Worm (Caenorhabditis elegans) whole organism, young adult: ENCODE measurements around the gene rin-1.

Source experiments
- B0336.3 ChIP-seq: fragments of 200-800 bp; sonication (Bioruptor generic); IDR thresholded peaks from 2 replicates; pipeline ENCODE4 v1.3.6; 2022; ENCODE audit warnings: missing genetic modification characterization, missing compliant biosample characterization
- F37B4.10 ChIP-seq: fragments of 200-800 bp; sonication (Bioruptor generic); IDR thresholded peaks from 2 replicates; pipeline ENCODE4 v1.3.6; 2022; ENCODE audit warnings: missing genetic modification characterization, missing compliant biosample characterization
- F39B2.1 ChIP-seq: fragments of 200-800 bp; sonication (Bioruptor generic); IDR thresholded peaks from 2 replicates; pipeline ENCODE4 v1.3.6; 2022; ENCODE audit warnings: missing genetic modification reagents, missing genetic modification characterization, missing compliant biosample characterization
- Y53G8AR.9 ChIP-seq: fragments of 200-800 bp; sonication (Bioruptor generic); conservative IDR thresholded peaks from 2 replicates; pipeline ENCODE4 v1.3.6; 2022; ENCODE audit warnings: missing genetic modification reagents, missing genetic modification characterization, missing compliant biosample characterization
- Y56A3A.18 ChIP-seq: fragments of 200-800 bp; sonication (Bioruptor generic); IDR thresholded peaks from 2 replicates; pipeline ENCODE4 v1.3.6; 2022; ENCODE audit warnings: missing genetic modification reagents, missing genetic modification characterization, missing compliant biosample characterization
- Y67H2A.10 ChIP-seq: fragments of 200-800 bp; sonication (Bioruptor generic); conservative IDR thresholded peaks from 2 replicates; pipeline ENCODE4 v1.3.6; 2022; ENCODE audit warnings: missing genetic modification reagents, missing genetic modification characterization, missing compliant biosample characterization
- Y79H2A.3 ChIP-seq: fragments of 200-800 bp; sonication (Bioruptor generic); conservative IDR thresholded peaks from 2 replicates; pipeline ENCODE4 v1.3.6; 2022; ENCODE audit warnings: missing genetic modification reagents, missing genetic modification characterization, missing compliant biosample characterization
- ZK185.1 ChIP-seq: sonication (generic microtip); optimal IDR thresholded peaks from 2 replicates; lab custom pipeline; 2016; ENCODE audit warnings: mild to moderate bottlenecking, missing genetic modification characterization, missing compliant biosample characterization; ENCODE audit not compliant: poor library complexity, severe bottlenecking
- ama-1 ChIP-seq, 3 experiments: fragments of 150-350 bp in 1 of 3; sonication (generic microtip) in 2 of 3; optimal IDR thresholded peaks; 2 replicates each; lab custom pipeline; 2014 to 2018; ENCODE audit warnings: missing biosample characterization in 2 of 3, missing genetic modification characterization in 2 of 3, missing genetic modification reagents in 2 of 3
- atf-7 ChIP-seq: sonication (generic microtip); optimal IDR thresholded peaks from 2 replicates; lab custom pipeline; 2017; ENCODE audit warnings: mild to moderate bottlenecking, missing genetic modification characterization, missing compliant biosample characterization
- attf-5 ChIP-seq: fragments of 200-800 bp; sonication (Bioruptor generic); optimal IDR thresholded peaks from 2 replicates; lab custom pipeline; 2018; ENCODE audit warnings: mild to moderate bottlenecking, missing genetic modification characterization, missing compliant biosample characterization
- cebp-1 ChIP-seq, 2 experiments: fragments of 200-800 bp in 1 of 2; sonication (Bioruptor generic) in 1 of 2; sonication (generic microtip) in 1 of 2; IDR thresholded peaks in 1 of 2; optimal IDR thresholded peaks in 1 of 2; 2 replicates each; pipeline versions ENCODE4 v1.3.6 to Lab custom; 2017 to 2022; ENCODE audit warnings: missing compliant biosample characterization in 2 of 2, missing genetic modification characterization in 2 of 2, mild to moderate bottlenecking in 1 of 2, missing genetic modification reagents in 1 of 2, moderate library complexity in 1 of 2
- chd-7 ChIP-seq: sonication (generic microtip); optimal IDR thresholded peaks from 2 replicates; lab custom pipeline; 2016; ENCODE audit warnings: mild to moderate bottlenecking, missing genetic modification characterization, moderate library complexity, missing compliant biosample characterization
- dox-1 ChIP-seq: fragments of 200-800 bp; sonication (Bioruptor generic); IDR thresholded peaks from 2 replicates; pipeline ENCODE4 v1.3.6; 2022; ENCODE audit warnings: missing genetic modification reagents, missing genetic modification characterization, missing compliant biosample characterization
- egrh-3 ChIP-seq: fragments of 200-800 bp; sonication (Bioruptor generic); IDR thresholded peaks from 2 replicates; pipeline ENCODE4 v1.3.6; 2022; ENCODE audit warnings: missing genetic modification reagents, missing genetic modification characterization, missing compliant biosample characterization
- ekl-4 ChIP-seq: fragments of 200-800 bp; sonication (Bioruptor generic); IDR thresholded peaks from 2 replicates; pipeline ENCODE4 v1.3.6; 2022; ENCODE audit warnings: missing genetic modification reagents, missing genetic modification characterization, missing compliant biosample characterization
- ets-4 ChIP-seq: fragments of 200-800 bp; sonication (Bioruptor generic); optimal IDR thresholded peaks from 2 replicates; lab custom pipeline; 2018; ENCODE audit warnings: mild to moderate bottlenecking, missing genetic modification characterization, missing compliant biosample characterization
- hlh-26 ChIP-seq: fragments of 200-800 bp; sonication (Bioruptor generic); conservative IDR thresholded peaks from 2 replicates; pipeline ENCODE4 v1.3.6; 2022; ENCODE audit warnings: missing genetic modification reagents, missing genetic modification characterization, missing compliant biosample characterization
- hmg-1.2 ChIP-seq: fragments of 200-800 bp; sonication (Bioruptor generic); IDR thresholded peaks from 2 replicates; pipeline ENCODE4 v1.3.6; 2022; ENCODE audit warnings: missing genetic modification reagents, missing genetic modification characterization, missing compliant biosample characterization
- hsf-1 ChIP-seq: fragments of 200-800 bp; sonication (Bioruptor generic); IDR thresholded peaks from 2 replicates; pipeline ENCODE4 v1.3.6; 2022; ENCODE audit warnings: missing genetic modification reagents, missing genetic modification characterization, missing compliant biosample characterization
- let-526 ChIP-seq: fragments of 200-800 bp; sonication (Bioruptor generic); IDR thresholded peaks from 2 replicates; pipeline ENCODE4 v1.3.6; 2022; ENCODE audit warnings: missing genetic modification reagents, missing genetic modification characterization, missing compliant biosample characterization
- let-607 ChIP-seq, 2 experiments: fragments of 200-800 bp in 1 of 2; sonication (Bioruptor generic) in 1 of 2; sonication (generic microtip) in 1 of 2; optimal IDR thresholded peaks; 2 replicates each; lab custom pipeline; 2016 to 2018; ENCODE audit warnings: mild to moderate bottlenecking in 2 of 2, missing compliant biosample characterization in 2 of 2, missing genetic modification characterization in 2 of 2, moderate library complexity in 2 of 2, missing genotype in 1 of 2
- lin-54 ChIP-seq: fragments of 200-800 bp; sonication (Bioruptor generic); optimal IDR thresholded peaks from 2 replicates; lab custom pipeline; 2018; ENCODE audit warnings: mild to moderate bottlenecking, missing genetic modification characterization, missing compliant biosample characterization
- mcd-1 ChIP-seq: fragments of 200-800 bp; sonication (Bioruptor generic); IDR thresholded peaks from 2 replicates; pipeline ENCODE4 v1.3.6; 2022; ENCODE audit warnings: missing genetic modification reagents, missing genetic modification characterization, missing compliant biosample characterization
- nfyb-1 ChIP-seq: fragments of 200-800 bp; sonication (Bioruptor generic); IDR thresholded peaks from 2 replicates; pipeline ENCODE4 v1.3.6; 2022; ENCODE audit warnings: missing genetic modification reagents, missing genetic modification characterization, missing compliant biosample characterization
- nhr-27 ChIP-seq: fragments of 200-800 bp; sonication (Bioruptor generic); optimal IDR thresholded peaks from 2 replicates; lab custom pipeline; 2018; ENCODE audit warnings: mild to moderate bottlenecking, missing genetic modification characterization, moderate library complexity, missing compliant biosample characterization
- nhr-80 ChIP-seq: sonication (generic microtip); optimal IDR thresholded peaks from 2 replicates; lab custom pipeline; 2016; ENCODE audit warnings: missing genetic modification characterization, missing compliant biosample characterization
- nhr-90 ChIP-seq: sonication (generic microtip); optimal IDR thresholded peaks from 2 replicates; lab custom pipeline; 2016; ENCODE audit warnings: missing genotype, mild to moderate bottlenecking, missing genetic modification characterization, missing compliant biosample characterization
- pha-4 ChIP-seq: fragments of 150-350 bp; sonication (generic microtip); optimal IDR thresholded peaks from 2 replicates; lab custom pipeline; 2014; ENCODE audit warnings: missing biosample characterization, missing genetic modification reagents, missing genetic modification characterization
- repo-1 ChIP-seq: sonication (generic microtip); optimal IDR thresholded peaks from 2 replicates; lab custom pipeline; 2017; ENCODE audit warnings: mild to moderate bottlenecking, missing genetic modification characterization, missing compliant biosample characterization
- sea-2 ChIP-seq: fragments of 200-800 bp; sonication (Bioruptor generic); IDR thresholded peaks from 2 replicates; pipeline ENCODE4 v1.3.6; 2022; ENCODE audit warnings: missing genetic modification characterization, missing compliant biosample characterization
- snpc-3.4 ChIP-seq: sonication (generic microtip); optimal IDR thresholded peaks from 2 replicates; lab custom pipeline; 2017; ENCODE audit warnings: missing genetic modification characterization, mild to moderate bottlenecking, missing compliant biosample characterization, antibody characterized with exemption, moderate library complexity, missing genotype, missing genetic modification reagents
- snpc-4 ChIP-seq, 5 experiments: fragments of 150-350 bp in 1 of 5; sonication (generic microtip) in 4 of 5; optimal IDR thresholded peaks; 2 replicates each; lab custom pipeline; 2014 to 2018; ENCODE audit warnings: missing genetic modification characterization in 5 of 5, missing biosample characterization in 3 of 5, antibody characterized with exemption in 2 of 5, mild to moderate bottlenecking in 2 of 5, missing compliant biosample characterization in 2 of 5, missing genotype in 2 of 5, moderate library complexity in 2 of 5, missing genetic modification reagents in 1 of 5
- tbp1 ChIP-seq: fragments of 200-800 bp; sonication (Bioruptor generic); optimal IDR thresholded peaks from 2 replicates; lab custom pipeline; 2018; ENCODE audit warnings: mild to moderate bottlenecking, missing genetic modification characterization, missing compliant biosample characterization
- zfh-2 ChIP-seq: fragments of 200-800 bp; sonication (Bioruptor generic); conservative IDR thresholded peaks from 2 replicates; pipeline ENCODE4 v1.3.6; 2022; ENCODE audit warnings: missing genetic modification reagents, missing genetic modification characterization, missing compliant biosample characterization
- ztf-3 ChIP-seq: fragments of 200-800 bp; sonication (Bioruptor generic); optimal IDR thresholded peaks from 2 replicates; lab custom pipeline; 2018; ENCODE audit warnings: mild to moderate bottlenecking, missing genetic modification characterization, missing compliant biosample characterization

Gene rin-1

DNA sequence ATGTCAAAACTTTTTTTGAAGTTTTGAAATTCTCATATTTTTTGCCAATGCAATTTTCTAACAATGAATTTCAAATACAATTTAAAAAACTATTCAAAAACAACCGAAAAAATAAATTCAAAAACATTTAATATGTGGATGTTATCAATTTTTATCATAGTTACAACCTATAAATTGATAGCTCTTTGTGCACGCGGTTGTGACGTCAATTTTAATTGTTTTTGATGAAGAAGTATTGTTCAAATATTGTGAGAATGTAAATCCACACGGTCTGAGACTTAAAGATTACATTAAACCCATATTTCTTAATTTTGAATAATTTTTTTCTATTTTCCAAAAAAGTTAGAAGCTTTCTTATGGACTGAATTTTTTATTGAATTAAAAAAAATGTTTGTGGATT is 36.6 kb upstream of the rin-1 start:
- no peak for TF ChIP-seq zfh-2 (GFP tag; lab: Robert Waterston, UW)

DNA sequence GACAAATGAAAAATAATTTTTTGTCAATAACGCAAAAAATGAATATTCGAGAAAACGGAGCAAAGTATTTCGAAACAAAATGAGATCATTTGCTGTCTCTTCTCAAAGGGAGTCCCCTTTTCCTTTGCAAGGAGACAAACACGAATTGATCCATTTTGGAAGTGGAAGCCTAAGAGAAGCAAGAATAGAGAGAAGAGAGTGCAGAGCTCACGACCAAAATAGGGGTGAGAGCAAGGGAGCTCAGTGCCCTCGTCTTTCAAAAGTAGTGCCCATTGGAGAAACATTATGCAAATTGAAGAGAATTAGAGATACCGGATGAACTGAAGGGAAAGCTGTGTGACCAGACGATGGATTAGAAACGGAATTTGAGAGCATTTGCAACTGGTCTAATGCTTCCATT is 35.8 kb upstream of the rin-1 start:
- TF ChIP-seq lin-54 (no peak), cebp-1 (GFP tag; IDR thresholded peaks at IDR 0.05; lab: Robert Waterston, UW) (no peak), cebp-1 (tag; optimal IDR thresholded peaks at IDR 0.05; lab: Kevin White, UChicago) (peak; percentile 44), snpc-4 (GFP tag; optimal IDR thresholded peaks at IDR 0.05; lab: Kevin White, UChicago) (no peak), snpc-4 (tag; optimal IDR thresholded peaks at IDR 0.05; lab: Kevin White, UChicago) (no peak), hlh-26 (GFP tag; lab: Robert Waterston, UW) (no peak), F37B4.10 (GFP tag; lab: Robert Waterston, UW) (no peak), hmg-1.2 (peak; percentile 52; the same call in 1 of the 2 replicates), chd-7 (tag; lab: Kevin White, UChicago) (peak; percentile 19), Y56A3A.18 (GFP tag; lab: Robert Waterston, UW) (no peak), repo-1 (tag; lab: Kevin White, UChicago) (no peak), Y67H2A.10 (no peak), ama-1 (optimal IDR thresholded peaks at IDR 0.05; lab: Kevin White, UChicago) (peak; percentile 24), ama-1 (GFP tag; optimal IDR thresholded peaks at IDR 0.05; lab: Kevin White, UChicago) (no peak), sea-2 (GFP tag; lab: Robert Waterston, UW) (no peak), egrh-3 (GFP tag; lab: Robert Waterston, UW) (no peak), nhr-27 (tag; lab: Kevin White, UChicago) (no peak)

DNA sequence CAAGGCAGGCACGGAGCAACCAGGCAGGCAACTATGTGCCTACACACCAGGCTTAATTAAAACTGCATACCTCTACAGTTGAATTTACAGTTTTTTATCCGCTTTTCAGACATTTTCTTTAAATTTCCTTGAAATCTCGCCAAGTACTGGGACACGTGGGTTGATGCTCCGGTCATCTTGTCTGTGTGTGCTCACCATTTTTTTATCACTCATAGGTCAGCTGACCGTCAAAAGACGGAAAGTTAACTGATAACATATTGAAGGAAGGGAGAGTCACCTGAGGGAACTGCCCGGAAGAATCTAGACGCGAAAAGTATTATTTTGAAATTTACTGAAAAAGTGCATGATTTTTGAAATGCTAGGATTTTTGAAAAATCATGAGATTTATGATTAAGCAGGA is 35.1 kb upstream of the rin-1 start:
- TF ChIP-seq let-607 (tag; optimal IDR thresholded peaks at IDR 0.05; lab: Kevin White, UChicago) (peak; percentile 14 to 49), attf-5 (no peak), F39B2.1 (GFP tag; lab: Robert Waterston, UW) (0 out of 2 replicates have a peak, but pooled peaks have one; percentile 19), snpc-3.4 (tag; lab: Kevin White, UChicago) (no peak), nhr-90 (peak; percentile 37), ztf-3 (GFP tag; lab: Kevin White, UChicago) (peak; percentile 11), hsf-1 (GFP tag; lab: Robert Waterston, UW) (peak; percentile 82; the same call in 1 of the 2 replicates), Y53G8AR.9 (GFP tag; lab: Robert Waterston, UW) (no peak; the same call in 1 of the 2 replicates), tbp1 (peak; percentile 39), ZK185.1 (tag; lab: Kevin White, UChicago) (no peak), B0336.3 (0 out of 2 replicates have a peak, but pooled peaks have one; percentile 20), cebp-1 (GFP tag; IDR thresholded peaks at IDR 0.05; lab: Robert Waterston, UW) (peak; percentile 48; the same call in 1 of the 2 replicates), cebp-1 (tag; optimal IDR thresholded peaks at IDR 0.05; lab: Kevin White, UChicago) (peak; percentile 78), lin-54 (peak; percentile 5), let-526 (peak; percentile 48; the same call in 1 of the 2 replicates), dox-1 (GFP tag; lab: Robert Waterston, UW) (peak; percentile 67), atf-7 (tag; lab: Kevin White, UChicago) (peak; percentile 76), mcd-1 (GFP tag; lab: Robert Waterston, UW) (0 out of 2 replicates have a peak, but pooled peaks have one; percentile 24), nfyb-1 (peak; percentile 49; the same call in 1 of the 2 replicates), nhr-27 (tag; lab: Kevin White, UChicago) (no peak), pha-4 (tag; lab: Kevin White, UChicago) (peak; percentile 82), nhr-80 (peak; percentile 72), snpc-4 (GFP tag; optimal IDR thresholded peaks at IDR 0.05; lab: Kevin White, UChicago) (no peak), snpc-4 (tag; optimal IDR thresholded peaks at IDR 0.05; lab: Kevin White, UChicago) (peak in 1 of 4 experiments; percentile 20), chd-7 (tag; lab: Kevin White, UChicago) (peak; percentile 56), ekl-4 (peak; percentile 61; the same call in 1 of the 2 replicates), ets-4 (GFP tag; lab: Kevin White, UChicago) (peak; percentile 62), Y79H2A.3 (GFP tag; lab: Robert Waterston, UW) (no peak)
